Worm (Caenorhabditis elegans) whole organism, L4 larva: Measurements from ENCODE around the gene gcst-1.

ENCODE experiments used
- ZK546.5 ChIP-seq, 2 experiments: sonication (generic microtip); optimal IDR thresholded peaks; 2 replicates each; lab custom pipeline; 2017; ENCODE audit warnings: missing biosample characterization in 2 of 2, missing genetic modification characterization in 2 of 2
- ama-1 ChIP-seq: fragments of 150-350 bp; optimal IDR thresholded peaks from 2 replicates; lab custom pipeline; 2014; ENCODE audit warnings: inconsistent platforms, mixed read lengths
- ceh-82 ChIP-seq: sonication (generic microtip); optimal IDR thresholded peaks from 2 replicates; lab custom pipeline; 2017; ENCODE audit warnings: missing biosample characterization, missing genetic modification characterization
- daf-16 ChIP-seq, 3 experiments: sonication (generic microtip); optimal IDR thresholded peaks; 2 replicates each; lab custom pipeline; 2016 to 2017; ENCODE audit warnings: missing genetic modification characterization in 3 of 3, missing genetic modification reagents in 3 of 3, mild to moderate bottlenecking in 2 of 3, missing compliant biosample characterization in 2 of 3, missing biosample characterization in 1 of 3, moderate library complexity in 1 of 3
- lin-15B ChIP-seq: fragments of 150-350 bp; sonication (generic microtip); optimal IDR thresholded peaks from 3 replicates; lab custom pipeline; 2014; ENCODE audit warnings: missing biosample characterization, missing genetic modification characterization
- lsy-2 ChIP-seq, 2 experiments: fragments of 150-350 bp in 1 of 2; sonication (generic microtip) in 1 of 2; optimal IDR thresholded peaks; 2 replicates each; lab custom pipeline; 2014 to 2017; ENCODE audit warnings: missing biosample characterization in 2 of 2, missing genetic modification characterization in 2 of 2
- mep-1 ChIP-seq: fragments of 150-350 bp; sonication (generic microtip); optimal IDR thresholded peaks from 3 replicates; lab custom pipeline; 2014; ENCODE audit warnings: missing biosample characterization, missing genetic modification characterization
- nhr-28 ChIP-seq: fragments of 150-350 bp; optimal IDR thresholded peaks from 2 replicates; lab custom pipeline; 2014; ENCODE audit warnings: missing biosample characterization, missing genetic modification characterization
- nhr-76 ChIP-seq: fragments of 150-350 bp; optimal IDR thresholded peaks from 2 replicates; lab custom pipeline; 2014; ENCODE audit warnings: missing biosample characterization, missing genetic modification characterization
- pha-4 ChIP-seq, 2 experiments: fragments of 150-350 bp in 1 of 2; fragments of 200-800 bp in 1 of 2; sonication (Bioruptor generic) in 1 of 2; IDR thresholded peaks in 1 of 2; optimal IDR thresholded peaks in 1 of 2; 2 replicates each; pipeline versions ENCODE4 v1.3.6 to Lab custom; 2014 to 2022; ENCODE audit warnings: missing genetic modification characterization in 2 of 2, missing genetic modification reagents in 2 of 2, missing biosample characterization in 1 of 2, missing compliant biosample characterization in 1 of 2
- spr-3 ChIP-seq: fragments of 200-800 bp; sonication (Bioruptor generic); optimal IDR thresholded peaks from 2 replicates; lab custom pipeline; 2018; ENCODE audit warnings: mild to moderate bottlenecking, missing genetic modification characterization, missing compliant biosample characterization
- unc-62 ChIP-seq, 3 experiments: fragments of 150-350 bp in 1 of 3; sonication (generic microtip); optimal IDR thresholded peaks in 2 of 3; peaks in 1 of 3; 1 replicate in 1 of 3; 2 replicates in 2 of 3; lab custom pipeline; 2014 to 2017; ENCODE audit warnings: missing biosample characterization in 3 of 3, missing genetic modification characterization in 3 of 3, missing genetic modification reagents in 3 of 3, missing genotype in 1 of 3
- zag-1 ChIP-seq: fragments of 150-350 bp; optimal IDR thresholded peaks from 2 replicates; lab custom pipeline; 2014; ENCODE audit warnings: missing biosample characterization, missing genetic modification characterization
- ztf-7 ChIP-seq: fragments of 150-350 bp; optimal IDR thresholded peaks from 2 replicates; lab custom pipeline; 2014; ENCODE audit warnings: missing biosample characterization, missing genetic modification characterization

DNA sequence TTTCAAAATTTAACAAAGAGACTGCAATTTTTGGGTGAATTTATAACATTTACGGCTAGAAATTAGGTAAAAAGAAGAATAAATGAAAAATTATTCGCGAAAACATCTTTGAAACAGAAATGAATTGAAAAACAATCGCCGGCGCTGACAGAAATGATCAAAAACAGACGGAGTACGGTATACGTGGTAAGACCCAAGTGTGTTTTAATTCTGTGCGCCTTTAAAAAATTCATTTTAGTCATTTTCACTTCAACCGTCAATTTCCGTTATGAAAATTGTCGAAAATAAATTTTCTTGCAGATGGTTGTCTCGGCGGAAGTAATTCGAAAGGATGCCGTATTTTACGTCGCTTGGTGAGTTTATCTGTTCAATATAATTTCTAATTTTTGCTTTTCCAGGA, 43.5 kb downstream of the gcst-1 start, which contains the start of gene C53A3.3:
- TF ChIP-seq ZK546.5 (tag; optimal IDR thresholded peaks at IDR 0.05; lab: Kevin White, UChicago) (no peak), unc-62 (GFP tag; optimal IDR thresholded peaks at IDR 0.05 in 1 of 2; lab: Kevin White, UChicago) (no peak), unc-62 (tag; optimal IDR thresholded peaks at IDR 0.05; lab: Kevin White, UChicago) (no peak), ztf-7 (tag; lab: Kevin White, UChicago) (no peak), spr-3 (no peak), lsy-2 (tag; optimal IDR thresholded peaks at IDR 0.05; lab: Kevin White, UChicago) (no peak), ama-1 (no peak), daf-16 (GFP tag; optimal IDR thresholded peaks at IDR 0.05; lab: Kevin White, UChicago) (no peak), daf-16 (tag; optimal IDR thresholded peaks at IDR 0.05; lab: Kevin White, UChicago) (no peak), nhr-76 (tag; lab: Kevin White, UChicago) (no peak), pha-4 (GFP tag; IDR thresholded peaks at IDR 0.05; lab: Robert Waterston, UW) (no peak), pha-4 (tag; optimal IDR thresholded peaks at IDR 0.05; lab: Kevin White, UChicago) (no peak), zag-1 (tag; lab: Kevin White, UChicago) (no peak), mep-1 (tag; lab: Kevin White, UChicago) (no peak), lin-15B (tag; lab: Kevin White, UChicago) (no peak), ceh-82 (no peak), nhr-28 (no peak)
